Fruit fly (Drosophila melanogaster) whole organism, embryonic: ENCODE results near the gene qm.

Experiments used
- CG8478 ChIP-seq: fragments of >200 bp; optimal IDR thresholded peaks from 2 replicates; lab custom pipeline; 2018
- Rfx ChIP-seq: fragments of 200-800 bp; sonication (Bioruptor generic); IDR thresholded peaks from 2 replicates; pipeline ENCODE4 v1.3.6; 2022; ENCODE audit warnings: missing biosample characterization, missing genetic modification characterization
- gce ChIP-seq: fragments of 200-800 bp; sonication (Bioruptor generic); IDR thresholded peaks from 3 replicates; pipeline ENCODE4 v1.3.6; 2022; ENCODE audit warnings: missing biosample characterization, missing genetic modification characterization
- repo ChIP-seq: fragments of 200-800 bp; sonication (Bioruptor generic); optimal IDR thresholded peaks from 2 replicates; lab custom pipeline; 2016; ENCODE audit warnings: missing biosample characterization, missing genetic modification characterization
- run ChIP-seq: fragments of 200-800 bp; sonication (Bioruptor generic); optimal IDR thresholded peaks from 3 replicates; lab custom pipeline; 2018; ENCODE audit warnings: missing biosample characterization, mild to moderate bottlenecking, missing genetic modification characterization
- sna ChIP-seq: fragments of 200-800 bp; sonication (Bioruptor generic); IDR thresholded peaks from 2 replicates; pipeline ENCODE4 v1.3.6; 2022; ENCODE audit warnings: missing biosample characterization, missing genetic modification characterization; ENCODE audit not compliant: partially characterized antibody

dm6 chr3L:7346951-7347350 lies 1.2 kb upstream of the qm start, which contains the start of gene CG14834:
- TF ChIP-seq run (no peak), CG8478 (no peak), repo (GFP tag; lab: Kevin White, UChicago) (no peak), sna (GFP tag; lab: Robert Waterston, UW) (no peak), gce (GFP tag; lab: Robert Waterston, UW) (no peak), Rfx (GFP tag; lab: Robert Waterston, UW) (no peak)
